Fruit fly (Drosophila melanogaster) whole organism, embryonic: Measurements from ENCODE around the gene CAH9.

Experiments used
- B-H1 ChIP-seq: fragments of 200-800 bp; sonication (Bioruptor generic); IDR thresholded peaks from 3 replicates; pipeline ENCODE4 v1.3.6; 2022; ENCODE audit warnings: missing biosample characterization, missing genetic modification characterization
- CG10979 ChIP-seq: fragments of 200-800 bp; sonication (Bioruptor generic); optimal IDR thresholded peaks from 2 replicates; lab custom pipeline; 2018; ENCODE audit warnings: missing biosample characterization, mild to moderate bottlenecking, missing genetic modification characterization, moderate library complexity
- CG11560 ChIP-seq: fragments of 200-800 bp; sonication (Bioruptor generic); IDR thresholded peaks from 3 replicates; pipeline ENCODE4 v1.3.6; 2022; ENCODE audit warnings: missing biosample characterization, missing genetic modification characterization
- CG1233 ChIP-seq: fragments of 200-800 bp; sonication (Bioruptor generic); optimal IDR thresholded peaks from 4 replicates; lab custom pipeline; 2018; ENCODE audit warnings: missing biosample characterization, mild to moderate bottlenecking, missing genetic modification characterization
- CG12744 ChIP-seq: fragments of 200-800 bp; sonication (Bioruptor generic); optimal IDR thresholded peaks from 2 replicates; lab custom pipeline; 2016; ENCODE audit warnings: missing biosample characterization, missing genetic modification characterization
- CG1603 ChIP-seq: fragments of 200-800 bp; sonication (Bioruptor generic); optimal IDR thresholded peaks from 2 replicates; lab custom pipeline; 2019; ENCODE audit warnings: missing biosample characterization, mild to moderate bottlenecking, missing genetic modification characterization, moderate library complexity
- CG1647 ChIP-seq: fragments of 200-800 bp; sonication (Bioruptor generic); optimal IDR thresholded peaks from 3 replicates; lab custom pipeline; 2016; ENCODE audit warnings: missing biosample characterization, missing genetic modification characterization
- CG16815 ChIP-seq: fragments of 200-800 bp; sonication (Bioruptor generic); optimal IDR thresholded peaks from 3 replicates; lab custom pipeline; 2017; ENCODE audit warnings: missing biosample characterization, mild to moderate bottlenecking, missing genetic modification characterization
- CG1792 ChIP-seq: fragments of 200-800 bp; sonication (Bioruptor generic); optimal IDR thresholded peaks from 2 replicates; lab custom pipeline; 2016; ENCODE audit warnings: missing biosample characterization, missing genetic modification characterization
- CG1832 ChIP-seq: fragments of 200-800 bp; sonication (Bioruptor generic); optimal IDR thresholded peaks from 2 replicates; lab custom pipeline; 2017; ENCODE audit warnings: missing biosample characterization, mild to moderate bottlenecking, missing genetic modification characterization, inconsistent platforms
- CG2116 ChIP-seq: fragments of 200-800 bp; sonication (Bioruptor generic); optimal IDR thresholded peaks from 3 replicates; lab custom pipeline; 2018; ENCODE audit warnings: missing biosample characterization, mild to moderate bottlenecking, missing genetic modification characterization
- CG2202 ChIP-seq: fragments of 200-800 bp; sonication (Bioruptor generic); optimal IDR thresholded peaks from 2 replicates; lab custom pipeline; 2018; ENCODE audit warnings: missing biosample characterization, mild to moderate bottlenecking, missing genetic modification characterization
- CG3995 ChIP-seq: fragments of 200-800 bp; sonication (Bioruptor generic); optimal IDR thresholded peaks from 3 replicates; lab custom pipeline; 2016; ENCODE audit warnings: missing biosample characterization, missing genetic modification characterization
- CG4360 ChIP-seq: fragments of 200-800 bp; sonication (Bioruptor generic); IDR thresholded peaks from 2 replicates; pipeline ENCODE4 v1.3.6; 2022; ENCODE audit warnings: missing biosample characterization, missing genetic modification characterization
- CG4730 ChIP-seq: fragments of 200-800 bp; sonication (Bioruptor generic); IDR thresholded peaks from 2 replicates; pipeline ENCODE4 v1.3.6; 2022; ENCODE audit warnings: missing biosample characterization, missing genetic modification characterization
- CG4854 ChIP-seq: fragments of 200-800 bp; sonication (Bioruptor generic); optimal IDR thresholded peaks from 2 replicates; lab custom pipeline; 2016; ENCODE audit warnings: missing biosample characterization, missing genetic modification characterization, inconsistent platforms
- CG7271 ChIP-seq: fragments of 200-800 bp; sonication (Bioruptor generic); optimal IDR thresholded peaks from 2 replicates; lab custom pipeline; 2018; ENCODE audit warnings: missing biosample characterization, mild to moderate bottlenecking, missing genetic modification characterization, moderate library complexity
- CG9727 ChIP-seq: fragments of 200-800 bp; sonication (Bioruptor generic); optimal IDR thresholded peaks from 3 replicates; lab custom pipeline; 2017; ENCODE audit warnings: missing biosample characterization, mild to moderate bottlenecking, missing genetic modification characterization
- CkIIα-i1 ChIP-seq: fragments of 200-800 bp; sonication (Bioruptor generic); IDR thresholded peaks from 2 replicates; pipeline ENCODE4 v1.3.6; 2022; ENCODE audit warnings: missing biosample characterization, missing genetic modification characterization
- Dad ChIP-seq: fragments of 200-800 bp; sonication (Bioruptor generic); optimal IDR thresholded peaks from 3 replicates; lab custom pipeline; 2016; ENCODE audit warnings: missing biosample characterization, missing genetic modification characterization
- Dip2 ChIP-seq: fragments of 200-800 bp; sonication (Bioruptor generic); IDR thresholded peaks from 2 replicates; pipeline ENCODE4 v1.3.6; 2022; ENCODE audit warnings: missing biosample characterization, missing genetic modification characterization
- Dip3 ChIP-seq: fragments of 200-800 bp; sonication (Bioruptor generic); optimal IDR thresholded peaks from 3 replicates; lab custom pipeline; 2016; ENCODE audit warnings: missing biosample characterization, missing genetic modification characterization
- Doc2 ChIP-seq: fragments of 200-800 bp; sonication (Bioruptor generic); IDR thresholded peaks from 2 replicates; pipeline ENCODE4 v1.3.6; 2022; ENCODE audit warnings: missing biosample characterization, missing genetic modification characterization
- Drgx ChIP-seq: fragments of 200-800 bp; sonication (Bioruptor generic); IDR thresholded peaks from 2 replicates; pipeline ENCODE4 v1.3.6; 2022; ENCODE audit warnings: missing biosample characterization, missing genetic modification characterization
- Eip74EF ChIP-seq, 2 experiments: fragments of 200-800 bp in 1 of 2; fragments of >200 bp in 1 of 2; sonication (Bioruptor generic) in 1 of 2; optimal IDR thresholded peaks; 2 replicates each; lab custom pipeline; 2017 to 2019; ENCODE audit warnings: missing biosample characterization in 2 of 2, missing genetic modification characterization in 2 of 2, mild to moderate bottlenecking in 1 of 2, moderate library complexity in 1 of 2
- HLH3B ChIP-seq: fragments of 200-800 bp; sonication (Bioruptor generic); IDR thresholded peaks from 2 replicates; pipeline ENCODE4 v1.3.6; 2022; ENCODE audit warnings: missing biosample characterization, missing genetic modification characterization
- HmgZ ChIP-seq: fragments of 200-800 bp; sonication (Bioruptor generic); optimal IDR thresholded peaks from 2 replicates; lab custom pipeline; 2018; ENCODE audit warnings: missing biosample characterization, mild to moderate bottlenecking, missing genetic modification characterization
- Hmr ChIP-seq: fragments of 200-800 bp; sonication (Bioruptor generic); optimal IDR thresholded peaks from 3 replicates; lab custom pipeline; 2017; ENCODE audit warnings: mild to moderate bottlenecking, missing biosample characterization, missing genetic modification reagents, missing genetic modification characterization
- Lpt ChIP-seq: fragments of >200 bp; optimal IDR thresholded peaks from 2 replicates; lab custom pipeline; 2018; ENCODE audit warnings: missing biosample characterization, missing genetic modification characterization
- MBD-R2 ChIP-seq: fragments of 200-800 bp; sonication (Bioruptor generic); IDR thresholded peaks from 2 replicates; pipeline ENCODE4 v1.3.6; 2022; ENCODE audit warnings: missing biosample characterization, missing genetic modification characterization
- Sry-δ ChIP-seq: fragments of 200-800 bp; sonication (Bioruptor generic); optimal IDR thresholded peaks from 2 replicates; lab custom pipeline; 2016; ENCODE audit warnings: missing biosample characterization, missing genetic modification characterization
- Stat92E ChIP-seq, 3 experiments: fragments of >200 bp in 2 of 3; fragments of 200-800 bp in 1 of 3; sonication (Bioruptor generic) in 1 of 3; optimal IDR thresholded peaks; 2 replicates each; lab custom pipeline; 2017 to 2019; ENCODE audit warnings: missing biosample characterization in 3 of 3, missing genetic modification characterization in 3 of 3, mild to moderate bottlenecking in 1 of 3, moderate library complexity in 1 of 3
- ab ChIP-seq: fragments of 200-800 bp; sonication (Bioruptor generic); optimal IDR thresholded peaks from 2 replicates; lab custom pipeline; 2016; ENCODE audit warnings: missing biosample characterization, missing genetic modification characterization
- ase ChIP-seq: fragments of 200-800 bp; sonication (Bioruptor generic); IDR thresholded peaks from 3 replicates; pipeline ENCODE4 v1.3.6; 2022; ENCODE audit warnings: missing biosample characterization, missing genetic modification characterization
- bowl ChIP-seq: fragments of 200-800 bp; sonication (Bioruptor generic); IDR thresholded peaks from 2 replicates; pipeline ENCODE4 v1.3.6; 2022; ENCODE audit warnings: missing biosample characterization, missing genetic modification characterization
- chinmo ChIP-seq: fragments of 200-800 bp; sonication (Bioruptor generic); IDR thresholded peaks from 4 replicates; pipeline ENCODE4 v1.3.6; 2022; ENCODE audit warnings: missing biosample characterization, missing genetic modification characterization; ENCODE audit not compliant: partially characterized antibody
- crc ChIP-seq: fragments of 200-800 bp; sonication (Bioruptor generic); optimal IDR thresholded peaks from 2 replicates; lab custom pipeline; 2016; ENCODE audit warnings: missing biosample characterization, missing genetic modification characterization
- dysf ChIP-seq: fragments of 200-800 bp; sonication (Bioruptor generic); IDR thresholded peaks from 3 replicates; pipeline ENCODE4 v1.3.6; 2022; ENCODE audit warnings: missing biosample characterization, missing genetic modification characterization
- ewg ChIP-seq: fragments of 200-800 bp; sonication (Bioruptor generic); optimal IDR thresholded peaks from 3 replicates; lab custom pipeline; 2017; ENCODE audit warnings: mild to moderate bottlenecking, missing biosample characterization, missing genetic modification reagents, missing genetic modification characterization
- hbn ChIP-seq: fragments of 200-800 bp; sonication (Bioruptor generic); IDR thresholded peaks from 2 replicates; pipeline ENCODE4 v1.3.6; 2022; ENCODE audit warnings: missing biosample characterization, missing genetic modification characterization; ENCODE audit not compliant: partially characterized antibody
- jigr1 ChIP-seq: fragments of 200-800 bp; sonication (Bioruptor generic); IDR thresholded peaks from 3 replicates; pipeline ENCODE4 v1.3.6; 2022; ENCODE audit warnings: missing biosample characterization, missing genetic modification characterization
- knrl ChIP-seq: fragments of 200-800 bp; sonication (Bioruptor generic); IDR thresholded peaks from 3 replicates; pipeline ENCODE4 v1.3.6; 2022; ENCODE audit warnings: missing biosample characterization, missing genetic modification characterization; ENCODE audit not compliant: partially characterized antibody
- maf-S ChIP-seq: fragments of 200-800 bp; sonication (Bioruptor generic); optimal IDR thresholded peaks from 2 replicates; lab custom pipeline; 2016; ENCODE audit warnings: missing biosample characterization, missing genetic modification characterization
- odd ChIP-seq: fragments of 200-800 bp; sonication (Bioruptor generic); optimal IDR thresholded peaks from 2 replicates; lab custom pipeline; 2017; ENCODE audit warnings: missing biosample characterization, mild to moderate bottlenecking, missing genetic modification characterization
- otp ChIP-seq: fragments of 200-800 bp; sonication (Bioruptor generic); IDR thresholded peaks from 3 replicates; pipeline ENCODE4, ENCODE4 v1.3.6; 2022; ENCODE audit warnings: missing biosample characterization, missing genetic modification characterization
- pzg ChIP-seq: fragments of 200-800 bp; sonication (Bioruptor generic); optimal IDR thresholded peaks from 3 replicates; lab custom pipeline; 2018; ENCODE audit warnings: missing biosample characterization, mild to moderate bottlenecking, missing genetic modification characterization, moderate library complexity
- scrt ChIP-seq: fragments of 200-800 bp; sonication (Bioruptor generic); optimal IDR thresholded peaks from 2 replicates; lab custom pipeline; 2018; ENCODE audit warnings: missing biosample characterization, mild to moderate bottlenecking, missing genetic modification characterization, moderate library complexity
- ssp ChIP-seq: fragments of 200-800 bp; sonication (Bioruptor generic); IDR thresholded peaks from 2 replicates; pipeline ENCODE4 v1.3.6; 2022; ENCODE audit warnings: missing biosample characterization, missing genetic modification characterization
- yki ChIP-seq: fragments of >200 bp; optimal IDR thresholded peaks from 3 replicates; lab custom pipeline; 2018

The CAH9 gene

dm6 chr3R:27135692-27136641, 30.0 kb upstream of the CAH9 start (continued):
- TF ChIP-seq CG2202 (peak; percentile 87), CG3995 (no peak), pzg (GFP tag; lab: Kevin White, UChicago) (no peak), maf-S (peak; percentile 13), CG4854 (GFP tag; lab: Kevin White, UChicago) (peak; percentile 57), jigr1 (GFP tag; lab: Robert Waterston, UW) (no peak), Sry-δ (GFP tag; lab: Kevin White, UChicago) (peak; percentile 22), Hmr (GFP tag; lab: Kevin White, UChicago) (peak; percentile 47), ssp (GFP tag; lab: Robert Waterston, UW) (0 out of 2 replicates have a peak, but pooled peaks have one; percentile 20), odd (GFP tag; lab: Kevin White, UChicago) (peak; percentile 75), Eip74EF (GFP tag; optimal IDR thresholded peaks at IDR 0.05; lab: Kevin White, UChicago) (peak in 1 of 2 experiments; percentile 73), HLH3B (GFP tag; lab: Robert Waterston, UW) (peak; percentile 54; the same call in 1 of the 2 replicates), Dip2 (no peak), Dip3 (GFP tag; lab: Kevin White, UChicago) (no peak), ab (no peak), hbn (GFP tag; lab: Robert Waterston, UW) (no peak), CG16815 (GFP tag; lab: Kevin White, UChicago) (peak; percentile 14), CG1792 (GFP tag; lab: Kevin White, UChicago) (peak; percentile 74), Doc2 (GFP tag; lab: Robert Waterston, UW) (no peak), ase (GFP tag; lab: Robert Waterston, UW) (no peak), Drgx (GFP tag; lab: Robert Waterston, UW) (no peak), bowl (GFP tag; lab: Robert Waterston, UW) (no peak), knrl (no peak), CG1603 (peak; percentile 82), CkIIα-i1 (no peak), CG4730 (GFP tag; lab: Robert Waterston, UW) (0 out of 2 replicates have a peak, but pooled peaks have one; percentile 9), otp (GFP tag; lab: Robert Waterston, UW) (peak; percentile 85; the same call in 2 of the 3 replicates), HmgZ (tag; lab: Kevin White, UChicago) (peak; percentile 43), CG7271 (peak; percentile 52), Dad (GFP tag; lab: Kevin White, UChicago) (peak; percentile 32), CG1233 (peak; percentile 88), dysf (GFP tag; lab: Robert Waterston, UW) (peak; percentile 17; the same call in 1 of the 3 replicates), CG9727 (GFP tag; lab: Kevin White, UChicago) (peak; percentile 88), MBD-R2 (GFP tag; lab: Robert Waterston, UW) (no peak), Stat92E (GFP tag; optimal IDR thresholded peaks at IDR 0.05; lab: Kevin White, UChicago) (no peak), CG11560 (no peak), ewg (GFP tag; lab: Kevin White, UChicago) (peak; percentile 35), CG2116 (peak; percentile 55), CG4360 (GFP tag; lab: Robert Waterston, UW) (peak; percentile 60), CG1647 (GFP tag; lab: Kevin White, UChicago) (peak; percentile 33), CG12744 (GFP tag; lab: Kevin White, UChicago) (peak; percentile 78), Lpt (GFP tag; lab: Kevin White, UChicago) (no peak), CG1832 (GFP tag; lab: Kevin White, UChicago) (no peak), CG10979 (tag; lab: Kevin White, UChicago) (peak; percentile 40), scrt (GFP tag; lab: Kevin White, UChicago) (peak; percentile 24), yki (lab: Kevin White, UChicago) (no peak), chinmo (no peak), B-H1 (GFP tag; lab: Robert Waterston, UW) (no peak), crc (GFP tag; lab: Kevin White, UChicago) (peak; percentile 32)
